Worm (Caenorhabditis elegans): ENCODE measurements around the gene F53F8.6.

DNA sequence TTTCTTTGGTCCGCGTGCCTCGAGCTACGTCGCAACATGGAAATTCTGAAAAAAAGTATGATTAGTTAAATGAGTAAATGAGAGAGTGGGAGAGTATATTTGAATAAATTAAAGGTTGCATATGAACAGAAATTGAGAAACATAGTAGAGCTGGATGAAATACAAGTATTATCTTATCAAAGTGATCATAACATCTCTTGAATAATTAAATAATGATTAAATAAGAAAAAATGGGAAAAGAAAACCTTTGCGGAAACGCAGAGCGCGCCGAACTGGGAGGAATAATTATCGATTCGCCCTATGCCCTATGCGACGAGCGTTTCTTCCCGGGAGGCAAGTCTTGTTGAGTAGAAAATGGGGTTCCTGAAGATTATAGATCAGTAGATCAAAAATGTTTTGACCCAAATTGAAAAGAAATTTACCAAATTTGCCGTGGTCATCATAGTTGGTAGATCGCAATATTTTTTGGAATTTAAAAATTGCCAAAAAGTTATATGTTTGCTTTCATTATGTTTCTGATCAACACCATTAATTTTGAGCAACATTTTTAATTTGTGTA, 14.5 kb upstream of the F53F8.6 start, which contains the start of gene F53F8.3:
- no peak for TF ChIP-seq nhr-41 (GFP tag; IDR thresholded peaks at IDR 0.05)
- no peak for TF ChIP-seq nhr-25 (tag; optimal IDR thresholded peaks at IDR 0.05; ENCODE audit: borderline replicate concordance, insufficient read depth)
- TF ChIP-seq Y5F2A.4 (GFP tag; optimal IDR thresholded peaks at IDR 0.05): no peak
- no peak for TF ChIP-seq nhr-77 (tag; optimal IDR thresholded peaks at IDR 0.05)
- TF ChIP-seq skn-1 (tag; optimal IDR thresholded peaks at IDR 0.05): no peak
- no peak for TF ChIP-seq mep-1 (tag; optimal IDR thresholded peaks at IDR 0.05)
- no peak for TF ChIP-seq D1046.2 (GFP tag; IDR thresholded peaks at IDR 0.05)
- no peak for TF ChIP-seq unc-62 (GFP tag; optimal IDR thresholded peaks at IDR 0.05 in 1 of 2)
- TF ChIP-seq unc-62 (tag; optimal IDR thresholded peaks at IDR 0.05): no peak
- TF ChIP-seq hlh-30 (tag; optimal IDR thresholded peaks at IDR 0.05; ENCODE audit: insufficient read depth): no peak
- TF ChIP-seq nhr-28 (tag; optimal IDR thresholded peaks at IDR 0.05): no peak
- no peak for TF ChIP-seq fkh-10 (GFP tag; optimal IDR thresholded peaks at IDR 0.05)

All from whole organism, L4 larva.